Fruit fly (Drosophila melanogaster) whole organism, prepupa: Measurements from ENCODE around the gene CG14684.

Source experiments
- CG6792 ChIP-seq: fragments of 200-800 bp; sonication (Bioruptor generic); optimal IDR thresholded peaks from 3 replicates; lab custom pipeline; 2016; ENCODE audit warnings: missing biosample characterization, missing genetic modification characterization
- Gug ChIP-seq: fragments of 200-800 bp; sonication (Bioruptor generic); IDR thresholded peaks from 2 replicates; pipeline ENCODE4 v1.3.6; 2022; ENCODE audit warnings: missing biosample characterization, missing genetic modification characterization
- dsx ChIP-seq: fragments of 200-800 bp; optimal IDR thresholded peaks from 3 replicates; lab custom pipeline; 2019; ENCODE audit warnings: missing biosample characterization, mild to moderate bottlenecking, missing genetic modification characterization, moderate library complexity; ENCODE audit not compliant: poor library complexity, severe bottlenecking

- TF ChIP-seq Gug (no peak), dsx (GFP tag; lab: Kevin White, UChicago) (no peak), CG6792 (GFP tag; lab: Kevin White, UChicago) (no peak)
These were observed 40.9 kb downstream of the CG14684 start for dm6 chr3R:10747650-10748049.
